Fruit fly (Drosophila melanogaster) whole organism, embryonic: ENCODE results near the gene Pdh.

Experiments
- Ada2b ChIP-seq: fragments of 200-800 bp; sonication (Bioruptor generic); IDR thresholded peaks from 2 replicates; pipeline ENCODE4 v1.3.6; 2022; ENCODE audit warnings: missing biosample characterization, missing genetic modification characterization
- B-H2 ChIP-seq: fragments of 200-800 bp; sonication (Bioruptor generic); optimal IDR thresholded peaks from 2 replicates; lab custom pipeline; 2018; ENCODE audit warnings: missing biosample characterization, mild to moderate bottlenecking, missing genetic modification characterization
- CG10147 ChIP-seq: fragments of 200-800 bp; sonication (Bioruptor generic); optimal IDR thresholded peaks from 2 replicates; lab custom pipeline; 2019; ENCODE audit warnings: missing biosample characterization, mild to moderate bottlenecking, missing genetic modification characterization, moderate library complexity
- CG10366 ChIP-seq: fragments of 200-800 bp; sonication (Bioruptor generic); IDR thresholded peaks from 2 replicates; pipeline ENCODE4 v1.3.6; 2022; ENCODE audit warnings: missing biosample characterization, missing genetic modification characterization
- CG11398 ChIP-seq: fragments of 200-800 bp; sonication (Bioruptor generic); optimal IDR thresholded peaks from 2 replicates; lab custom pipeline; 2016; ENCODE audit warnings: missing biosample characterization, missing genetic modification characterization
- CG12391 ChIP-seq: fragments of 200-800 bp; sonication (Bioruptor generic); optimal IDR thresholded peaks from 3 replicates; lab custom pipeline; 2018; ENCODE audit warnings: missing biosample characterization, mild to moderate bottlenecking, missing genetic modification characterization, moderate library complexity
- CG14860 ChIP-seq: fragments of 200-800 bp; sonication (Bioruptor generic); IDR thresholded peaks from 3 replicates; pipeline ENCODE4 v1.3.6; 2022; ENCODE audit warnings: missing biosample characterization, missing genetic modification characterization; ENCODE audit not compliant: partially characterized antibody
- CG17612 ChIP-seq: fragments of 200-800 bp; sonication (Bioruptor generic); IDR thresholded peaks from 2 replicates; pipeline ENCODE4 v1.3.6; 2022; ENCODE audit warnings: missing biosample characterization, missing genetic modification characterization
- CG30020 ChIP-seq: fragments of 200-800 bp; optimal IDR thresholded peaks from 2 replicates; lab custom pipeline; 2019; ENCODE audit warnings: missing biosample characterization, mild to moderate bottlenecking, missing genetic modification characterization, moderate library complexity
- CG32772 ChIP-seq: fragments of 200-800 bp; sonication (Bioruptor generic); IDR thresholded peaks from 2 replicates; pipeline ENCODE4 v1.3.6; 2022; ENCODE audit warnings: missing biosample characterization, missing genetic modification characterization
- CG33557 ChIP-seq: fragments of 200-800 bp; sonication (Bioruptor generic); optimal IDR thresholded peaks from 2 replicates; lab custom pipeline; 2019; ENCODE audit warnings: missing biosample characterization, mild to moderate bottlenecking, missing genetic modification characterization, moderate library complexity
- CG34422 ChIP-seq: fragments of 200-800 bp; sonication (Bioruptor generic); IDR thresholded peaks from 3 replicates; pipeline ENCODE4 v1.3.6; 2022; ENCODE audit warnings: missing biosample characterization, missing genetic modification characterization
- CG3726 ChIP-seq: fragments of 200-800 bp; sonication (Bioruptor generic); IDR thresholded peaks from 3 replicates; pipeline ENCODE4, ENCODE4 v1.3.6; 2022; ENCODE audit warnings: missing biosample characterization, missing genetic modification characterization
- CG3838 ChIP-seq: fragments of 200-800 bp; sonication (Bioruptor generic); optimal IDR thresholded peaks from 3 replicates; lab custom pipeline; 2016; ENCODE audit warnings: missing biosample characterization, missing genetic modification characterization
- CG4820 ChIP-seq: fragments of 200-800 bp; sonication (Bioruptor generic); optimal IDR thresholded peaks from 3 replicates; lab custom pipeline; 2016; ENCODE audit warnings: missing biosample characterization, missing genetic modification characterization
- CG7786 ChIP-seq: fragments of 200-800 bp; sonication (Bioruptor generic); optimal IDR thresholded peaks from 2 replicates; lab custom pipeline; 2016; ENCODE audit warnings: missing biosample characterization, missing genetic modification characterization
- CG8924 ChIP-seq: fragments of 200-800 bp; optimal IDR thresholded peaks from 3 replicates; lab custom pipeline; 2019; ENCODE audit warnings: missing biosample characterization, mild to moderate bottlenecking, missing genetic modification characterization, moderate library complexity
- CHES-1-like ChIP-seq: fragments of 200-800 bp; sonication (Bioruptor generic); optimal IDR thresholded peaks from 2 replicates; lab custom pipeline; 2016; ENCODE audit warnings: missing biosample characterization, missing genetic modification characterization
- Camta ChIP-seq: fragments of 200-800 bp; sonication (Bioruptor generic); optimal IDR thresholded peaks from 2 replicates; lab custom pipeline; 2016; ENCODE audit warnings: missing biosample characterization, missing genetic modification characterization
- CoRest ChIP-seq: fragments of 200-800 bp; sonication (Bioruptor generic); optimal IDR thresholded peaks from 3 replicates; lab custom pipeline; 2018; ENCODE audit warnings: missing biosample characterization, mild to moderate bottlenecking, missing genetic modification characterization, moderate library complexity
- D19A ChIP-seq: fragments of 200-800 bp; optimal IDR thresholded peaks from 3 replicates; lab custom pipeline; 2019; ENCODE audit warnings: missing biosample characterization, mild to moderate bottlenecking, missing genetic modification characterization, moderate library complexity
- ERR ChIP-seq: fragments of 200-800 bp; sonication (Bioruptor generic); optimal IDR thresholded peaks from 2 replicates; lab custom pipeline; 2016; ENCODE audit warnings: missing biosample characterization, missing genetic modification characterization
- Ets65A ChIP-seq: fragments of 200-800 bp; sonication (Bioruptor generic); peaks from one replicate; lab custom pipeline; 2016; ENCODE audit warnings: missing biosample characterization, missing genetic modification characterization
- H2.0 ChIP-seq: fragments of 200-800 bp; sonication (Bioruptor generic); IDR thresholded peaks from 2 replicates; pipeline ENCODE4 v1.3.6; 2022; ENCODE audit warnings: missing biosample characterization, missing genetic modification characterization
- HLHmδ ChIP-seq: fragments of 200-800 bp; sonication (Bioruptor generic); optimal IDR thresholded peaks from 2 replicates; lab custom pipeline; 2018; ENCODE audit warnings: missing biosample characterization, mild to moderate bottlenecking, missing genetic modification characterization, moderate library complexity
- Lhr ChIP-seq: fragments of 200-800 bp; sonication (Bioruptor generic); optimal IDR thresholded peaks from 3 replicates; lab custom pipeline; 2017; ENCODE audit warnings: mild to moderate bottlenecking, missing biosample characterization, missing genetic modification reagents, missing genetic modification characterization
- MTF-1 ChIP-seq: fragments of 200-800 bp; sonication (Bioruptor generic); optimal IDR thresholded peaks from 2 replicates; lab custom pipeline; 2018; ENCODE audit warnings: missing biosample characterization, mild to moderate bottlenecking, missing genetic modification characterization, borderline replicate concordance
- Stat92E ChIP-seq, 3 experiments: fragments of >200 bp in 2 of 3; fragments of 200-800 bp in 1 of 3; sonication (Bioruptor generic) in 1 of 3; optimal IDR thresholded peaks; 2 replicates each; lab custom pipeline; 2017 to 2019; ENCODE audit warnings: missing biosample characterization in 3 of 3, missing genetic modification characterization in 3 of 3, mild to moderate bottlenecking in 1 of 3, moderate library complexity in 1 of 3
- bsh ChIP-seq, 2 experiments: fragments of 200-800 bp; sonication (Bioruptor generic); optimal IDR thresholded peaks; 2 replicates each; lab custom pipeline; 2017 to 2018; ENCODE audit warnings: mild to moderate bottlenecking in 2 of 2, missing biosample characterization in 2 of 2, missing genetic modification characterization in 2 of 2, moderate library complexity in 1 of 2
- ci ChIP-seq: fragments of 200-800 bp; sonication (Bioruptor generic); IDR thresholded peaks from 3 replicates; pipeline ENCODE4 v1.3.6; 2022; ENCODE audit warnings: missing biosample characterization, missing genetic modification characterization
- fd64A ChIP-seq: fragments of 200-800 bp; sonication (Bioruptor generic); optimal IDR thresholded peaks from 3 replicates; lab custom pipeline; 2018; ENCODE audit warnings: missing biosample characterization, mild to moderate bottlenecking, missing genetic modification characterization
- gem ChIP-seq: fragments of 200-800 bp; sonication (Bioruptor generic); optimal IDR thresholded peaks from 2 replicates; lab custom pipeline; 2019; ENCODE audit warnings: missing biosample characterization, mild to moderate bottlenecking, missing genetic modification characterization, moderate library complexity
- hkb ChIP-seq, 2 experiments: fragments of 200-800 bp in 1 of 2; fragments of >200 bp in 1 of 2; sonication (Bioruptor generic) in 1 of 2; IDR thresholded peaks in 1 of 2; optimal IDR thresholded peaks in 1 of 2; 2 replicates each; pipeline versions ENCODE4 v1.3.6 to Lab custom; 2017 to 2022; ENCODE audit warnings: missing biosample characterization in 1 of 2, missing genetic modification characterization in 1 of 2
- hth ChIP-seq: fragments of >200 bp; optimal IDR thresholded peaks from 2 replicates; lab custom pipeline; 2017; ENCODE audit warnings: inconsistent platforms
- insv ChIP-seq, 2 experiments: fragments of 200-800 bp; sonication (Bioruptor generic); optimal IDR thresholded peaks; 3 replicates each; lab custom pipeline; 2016 to 2018; ENCODE audit warnings: missing biosample characterization in 2 of 2, missing genetic modification characterization in 2 of 2
- inv ChIP-seq: fragments of 200-800 bp; sonication (Bioruptor generic); IDR thresholded peaks from 2 replicates; pipeline ENCODE4 v1.3.6; 2022; ENCODE audit warnings: missing biosample characterization, missing genetic modification characterization; ENCODE audit not compliant: partially characterized antibody
- jumu ChIP-seq: fragments of 200-800 bp; sonication (Bioruptor generic); optimal IDR thresholded peaks from 3 replicates; lab custom pipeline; 2016; ENCODE audit warnings: missing biosample characterization, missing genetic modification characterization
- mirr ChIP-seq: fragments of 200-800 bp; sonication (Bioruptor generic); optimal IDR thresholded peaks from 3 replicates; lab custom pipeline; 2018; ENCODE audit warnings: missing biosample characterization, mild to moderate bottlenecking, missing genetic modification characterization
- odd ChIP-seq: fragments of 200-800 bp; sonication (Bioruptor generic); optimal IDR thresholded peaks from 2 replicates; lab custom pipeline; 2017; ENCODE audit warnings: missing biosample characterization, mild to moderate bottlenecking, missing genetic modification characterization
- peb ChIP-seq: fragments of 200-800 bp; sonication (Bioruptor generic); IDR thresholded peaks from 2 replicates; pipeline ENCODE4 v1.3.6; 2022; ENCODE audit warnings: missing biosample characterization, missing genetic modification characterization
- pfk ChIP-seq: fragments of 200-800 bp; sonication (Bioruptor generic); optimal IDR thresholded peaks from 2 replicates; lab custom pipeline; 2018; ENCODE audit warnings: missing biosample characterization, mild to moderate bottlenecking, missing genetic modification characterization, moderate library complexity
- prd ChIP-seq, 3 experiments: fragments of >200 bp in 2 of 3; fragments of 200-800 bp in 1 of 3; sonication (Bioruptor generic) in 1 of 3; optimal IDR thresholded peaks in 2 of 3; IDR thresholded peaks in 1 of 3; 2 replicates in 2 of 3; 3 replicates in 1 of 3; pipeline versions ENCODE4 v1.3.6 to Lab custom; 2017 to 2022; ENCODE audit warnings: missing biosample characterization in 1 of 3, missing genetic modification characterization in 1 of 3
- ro ChIP-seq: fragments of 200-800 bp; sonication (Bioruptor generic); IDR thresholded peaks from 2 replicates; pipeline ENCODE4 v1.3.6; 2022; ENCODE audit warnings: missing biosample characterization, missing genetic modification characterization
- sim ChIP-seq: fragments of 200-800 bp; sonication (Bioruptor generic); IDR thresholded peaks from 2 replicates; pipeline ENCODE4 v1.3.6; 2022; ENCODE audit warnings: missing biosample characterization, missing genetic modification characterization
- slbo ChIP-seq: fragments of 200-800 bp; sonication (Bioruptor generic); IDR thresholded peaks from 2 replicates; pipeline ENCODE4 v1.3.6; 2022; ENCODE audit warnings: missing biosample characterization, missing genetic modification characterization
- sob ChIP-seq: fragments of 200-800 bp; sonication (Bioruptor generic); IDR thresholded peaks from 2 replicates; pipeline ENCODE4 v1.3.6; 2022; ENCODE audit warnings: missing biosample characterization, missing genetic modification characterization
- stwl ChIP-seq: fragments of 200-800 bp; sonication (Bioruptor generic); optimal IDR thresholded peaks from 3 replicates; lab custom pipeline; 2018; ENCODE audit warnings: missing biosample characterization, mild to moderate bottlenecking, missing genetic modification characterization, moderate library complexity
- sug ChIP-seq: fragments of 200-800 bp; optimal IDR thresholded peaks from 2 replicates; lab custom pipeline; 2019; ENCODE audit warnings: missing biosample characterization, mild to moderate bottlenecking, missing genetic modification characterization, moderate library complexity
- tin ChIP-seq: fragments of 200-800 bp; sonication (Bioruptor generic); optimal IDR thresholded peaks from 3 replicates; lab custom pipeline; 2016; ENCODE audit warnings: missing biosample characterization, missing genetic modification characterization
- wor ChIP-seq: fragments of 200-800 bp; sonication (Bioruptor generic); IDR thresholded peaks from 2 replicates; pipeline ENCODE4 v1.3.6; 2022; ENCODE audit warnings: missing biosample characterization, missing genetic modification characterization

Gene Pdh

DNA sequence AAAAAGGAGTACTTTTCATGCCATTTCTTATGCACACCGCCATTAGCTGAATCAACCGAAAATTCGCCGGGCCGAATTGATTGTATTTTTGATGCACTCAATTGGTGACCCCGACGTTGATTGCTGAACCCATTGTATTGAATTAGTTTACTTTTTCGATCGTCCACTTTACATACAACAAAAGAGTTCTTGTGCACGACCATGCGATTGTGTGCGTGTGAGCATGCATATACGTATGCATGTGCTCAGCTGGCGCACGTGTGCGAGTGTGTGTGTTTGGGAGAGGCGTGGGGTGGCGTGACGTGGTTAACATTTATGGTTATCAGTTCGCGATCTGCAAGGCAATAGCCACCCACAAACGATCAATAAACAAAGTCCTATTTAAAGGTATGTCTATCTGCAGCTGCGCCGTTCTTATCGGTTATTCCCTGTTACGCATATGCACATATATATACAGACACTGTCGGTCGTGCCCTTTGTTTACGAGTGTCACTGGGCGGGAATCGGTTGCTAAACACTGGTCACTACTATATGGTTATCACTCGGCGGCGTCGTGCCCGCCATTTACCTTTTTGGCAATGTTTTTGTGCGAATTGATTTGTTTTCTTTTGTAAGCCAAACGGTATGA is 31.3 kb upstream of the Pdh start (continued):
- TF ChIP-seq Camta (GFP tag; lab: Kevin White, UChicago) (no peak), CG10366 (GFP tag; lab: Robert Waterston, UW) (no peak), hth (lab: Kevin White, UChicago) (no peak), CG10147 (GFP tag; lab: Kevin White, UChicago) (no peak), mirr (peak; percentile 37), CG30020 (tag; lab: Kevin White, UChicago) (no peak), H2.0 (GFP tag; lab: Robert Waterston, UW) (no peak), wor (GFP tag; lab: Robert Waterston, UW) (no peak), sim (GFP tag; lab: Robert Waterston, UW) (no peak), CG32772 (GFP tag; lab: Robert Waterston, UW) (no peak), D19A (tag; lab: Kevin White, UChicago) (no peak), ERR (GFP tag; lab: Kevin White, UChicago) (no peak), CG11398 (GFP tag; lab: Kevin White, UChicago) (no peak), ci (GFP tag; lab: Robert Waterston, UW) (no peak), Ets65A (GFP tag; lab: Kevin White, UChicago) (no peak), HLHmδ (GFP tag; lab: Kevin White, UChicago) (peak; percentile 44), MTF-1 (GFP tag; lab: Kevin White, UChicago) (no peak), hkb (optimal IDR thresholded peaks at IDR 0.05; lab: Kevin White, UChicago) (no peak), hkb (GFP tag; IDR thresholded peaks at IDR 0.05; lab: Robert Waterston, UW) (no peak), stwl (tag; lab: Kevin White, UChicago) (no peak), bsh (GFP tag; optimal IDR thresholded peaks at IDR 0.05; lab: Kevin White, UChicago) (peak in 1 of 2 experiments; percentile 39), fd64A (no peak), CG7786 (GFP tag; lab: Kevin White, UChicago) (no peak), pfk (no peak), CG3726 (no peak), slbo (GFP tag; lab: Robert Waterston, UW) (no peak), sob (GFP tag; lab: Robert Waterston, UW) (no peak), CG4820 (no peak), insv (GFP tag; optimal IDR thresholded peaks at IDR 0.05; lab: Kevin White, UChicago) (no peak), gem (tag; lab: Kevin White, UChicago) (no peak), CG34422 (GFP tag; lab: Robert Waterston, UW) (no peak), peb (GFP tag; lab: Robert Waterston, UW) (no peak), prd (optimal IDR thresholded peaks at IDR 0.05; lab: Kevin White, UChicago) (no peak), prd (GFP tag; IDR thresholded peaks at IDR 0.05; lab: Robert Waterston, UW) (no peak), CoRest (no peak), CG14860 (no peak), Lhr (GFP tag; lab: Kevin White, UChicago) (no peak), odd (GFP tag; lab: Kevin White, UChicago) (no peak), CG33557 (GFP tag; lab: Kevin White, UChicago) (no peak), CHES-1-like (no peak), jumu (GFP tag; lab: Kevin White, UChicago) (no peak), B-H2 (GFP tag; lab: Kevin White, UChicago) (peak; percentile 18), CG8924 (tag; lab: Kevin White, UChicago) (no peak), Ada2b (GFP tag; lab: Robert Waterston, UW) (no peak), CG3838 (GFP tag; lab: Kevin White, UChicago) (no peak), ro (GFP tag; lab: Robert Waterston, UW) (no peak), inv (no peak), Stat92E (GFP tag; optimal IDR thresholded peaks at IDR 0.05; lab: Kevin White, UChicago) (no peak), CG17612 (GFP tag; lab: Robert Waterston, UW) (no peak), CG12391 (tag; lab: Kevin White, UChicago) (no peak), tin (GFP tag; lab: Kevin White, UChicago) (no peak), sug (tag; lab: Kevin White, UChicago) (peak; percentile 67)
